Worm (Caenorhabditis elegans) whole organism, L2 larva: Measurements from ENCODE around the gene C05D9.4.

Experiments used
- C34F6.9 ChIP-seq: fragments of 150-350 bp; optimal IDR thresholded peaks from 2 replicates; lab custom pipeline; 2014; ENCODE audit warnings: missing biosample characterization, missing genetic modification characterization
- F13H6.1 ChIP-seq: sonication (generic microtip); optimal IDR thresholded peaks from 2 replicates; lab custom pipeline; 2016; ENCODE audit warnings: missing genetic modification characterization, missing compliant biosample characterization
- Y55F3AM.14 ChIP-seq: fragments of 200-800 bp; sonication (Bioruptor generic); optimal IDR thresholded peaks from 2 replicates; lab custom pipeline; 2018; ENCODE audit warnings: mild to moderate bottlenecking, missing genetic modification characterization, missing compliant biosample characterization
- alr-1 ChIP-seq: fragments of 150-350 bp; optimal IDR thresholded peaks from 2 replicates; lab custom pipeline; 2014; ENCODE audit warnings: missing biosample characterization, missing genetic modification characterization
- aly-2 ChIP-seq: fragments of 150-350 bp; optimal IDR thresholded peaks from 2 replicates; lab custom pipeline; 2014; ENCODE audit warnings: missing biosample characterization, missing genetic modification characterization
- ama-1 ChIP-seq: fragments of 150-350 bp; optimal IDR thresholded peaks from 2 replicates; lab custom pipeline; 2018; ENCODE audit warnings: inconsistent platforms
- blmp-1 ChIP-seq: sonication (generic microtip); optimal IDR thresholded peaks from 2 replicates; lab custom pipeline; 2017; ENCODE audit warnings: missing genetic modification characterization, mild to moderate bottlenecking, missing compliant biosample characterization, antibody characterized with exemption, moderate library complexity; ENCODE audit not compliant: insufficient read depth
- ceh-16 ChIP-seq: fragments of 150-350 bp; optimal IDR thresholded peaks from 2 replicates; lab custom pipeline; 2014; ENCODE audit warnings: missing biosample characterization, missing genetic modification characterization
- crh-2 ChIP-seq: sonication (generic microtip); optimal IDR thresholded peaks from 2 replicates; lab custom pipeline; 2017; ENCODE audit warnings: missing biosample characterization, missing genetic modification characterization
- egl-27 ChIP-seq: sonication (generic microtip); optimal IDR thresholded peaks from 3 replicates; lab custom pipeline; 2017; ENCODE audit warnings: missing biosample characterization, missing genetic modification reagents, missing genetic modification characterization
- elt-3 ChIP-seq: sonication (generic microtip); optimal IDR thresholded peaks from 2 replicates; lab custom pipeline; 2017; ENCODE audit warnings: missing biosample characterization, missing genetic modification characterization
- fos-1 ChIP-seq: fragments of 150-350 bp; optimal IDR thresholded peaks from 2 replicates; lab custom pipeline; 2014; ENCODE audit warnings: missing biosample characterization, missing genetic modification characterization
- gmeb-1 ChIP-seq: fragments of 150-350 bp; optimal IDR thresholded peaks from 2 replicates; lab custom pipeline; 2014; ENCODE audit warnings: missing biosample characterization, missing genetic modification characterization
- lin-11 ChIP-seq: fragments of 150-350 bp; sonication (generic microtip); optimal IDR thresholded peaks from 2 replicates; lab custom pipeline; 2014; ENCODE audit warnings: missing biosample characterization, missing genetic modification characterization, inconsistent platforms, mixed read lengths
- lin-13 ChIP-seq: fragments of 150-350 bp; optimal IDR thresholded peaks from 2 replicates; lab custom pipeline; 2014; ENCODE audit warnings: missing biosample characterization, missing genetic modification reagents, missing genetic modification characterization
- lin-39 ChIP-seq: fragments of 150-350 bp; optimal IDR thresholded peaks from 2 replicates; lab custom pipeline; 2014; ENCODE audit warnings: missing biosample characterization, missing genetic modification reagents, missing genetic modification characterization
- lsy-2 ChIP-seq, 2 experiments: fragments of 150-350 bp in 1 of 2; sonication (generic microtip) in 1 of 2; optimal IDR thresholded peaks; 2 replicates each; lab custom pipeline; 2014 to 2017; ENCODE audit warnings: missing biosample characterization in 2 of 2, missing genetic modification characterization in 2 of 2
- mab-5 ChIP-seq: fragments of 150-350 bp; optimal IDR thresholded peaks from 2 replicates; lab custom pipeline; 2014; ENCODE audit warnings: missing biosample characterization, missing genetic modification characterization
- mbf-1 ChIP-seq: sonication (generic microtip); optimal IDR thresholded peaks from 2 replicates; lab custom pipeline; 2017; ENCODE audit warnings: missing biosample characterization, missing genetic modification characterization
- mdl-1 ChIP-seq, 2 experiments: fragments of 150-350 bp in 1 of 2; sonication (generic microtip) in 1 of 2; optimal IDR thresholded peaks; 2 replicates each; lab custom pipeline; 2017; ENCODE audit warnings: missing biosample characterization in 2 of 2, missing genetic modification characterization in 2 of 2
- nhr-10 ChIP-seq: sonication (generic microtip); optimal IDR thresholded peaks from 2 replicates; lab custom pipeline; 2017; ENCODE audit warnings: missing biosample characterization, missing genetic modification characterization
- nhr-11 ChIP-seq: fragments of 150-350 bp; optimal IDR thresholded peaks from 2 replicates; lab custom pipeline; 2014; ENCODE audit warnings: missing biosample characterization, missing genetic modification characterization
- nhr-12 ChIP-seq: fragments of 150-350 bp; optimal IDR thresholded peaks from 2 replicates; lab custom pipeline; 2014; ENCODE audit warnings: missing biosample characterization, missing genetic modification characterization
- nhr-129 ChIP-seq: fragments of 150-350 bp; optimal IDR thresholded peaks from 2 replicates; lab custom pipeline; 2014; ENCODE audit warnings: missing biosample characterization, missing genetic modification characterization
- nhr-23 ChIP-seq: fragments of 150-350 bp; optimal IDR thresholded peaks from 2 replicates; lab custom pipeline; 2014; ENCODE audit warnings: missing biosample characterization, missing genetic modification reagents, missing genetic modification characterization
- nhr-237 ChIP-seq: fragments of 150-350 bp; optimal IDR thresholded peaks from 2 replicates; lab custom pipeline; 2014; ENCODE audit warnings: missing biosample characterization, missing genetic modification characterization
- nhr-25 ChIP-seq: fragments of 150-350 bp; sonication (generic microtip); optimal IDR thresholded peaks from 3 replicates; lab custom pipeline; 2014; ENCODE audit warnings: missing biosample characterization, missing genetic modification characterization
- nhr-6 ChIP-seq: fragments of 150-350 bp; optimal IDR thresholded peaks from 2 replicates; lab custom pipeline; 2014; ENCODE audit warnings: missing biosample characterization, missing genetic modification characterization
- nhr-77 ChIP-seq: fragments of 150-350 bp; optimal IDR thresholded peaks from 2 replicates; lab custom pipeline; 2014; ENCODE audit warnings: missing biosample characterization, missing genetic modification characterization
- peb-1 ChIP-seq: fragments of 150-350 bp; optimal IDR thresholded peaks from 2 replicates; lab custom pipeline; 2014; ENCODE audit warnings: missing biosample characterization, missing genetic modification characterization
- sem-4 ChIP-seq: fragments of 150-350 bp; optimal IDR thresholded peaks from 2 replicates; lab custom pipeline; 2014; ENCODE audit warnings: missing biosample characterization, missing genetic modification reagents, missing genetic modification characterization
- skn-1 ChIP-seq: sonication (generic microtip); optimal IDR thresholded peaks from 2 replicates; lab custom pipeline; 2017; ENCODE audit warnings: missing biosample characterization, missing genetic modification characterization
- sma-9 ChIP-seq, 2 experiments: fragments of 150-350 bp in 1 of 2; sonication (generic microtip) in 1 of 2; optimal IDR thresholded peaks; 2 replicates each; lab custom pipeline; 2014 to 2016; ENCODE audit warnings: missing genetic modification characterization in 2 of 2, mild to moderate bottlenecking in 1 of 2, missing biosample characterization in 1 of 2, missing compliant biosample characterization in 1 of 2, missing genetic modification reagents in 1 of 2, moderate library complexity in 1 of 2
- snpc-4 ChIP-seq: fragments of 150-350 bp; optimal IDR thresholded peaks from 2 replicates; lab custom pipeline; 2014; ENCODE audit warnings: missing biosample characterization, missing genetic modification characterization
- unc-55 ChIP-seq: fragments of 150-350 bp; sonication (generic microtip); optimal IDR thresholded peaks from 3 replicates; lab custom pipeline; 2014; ENCODE audit warnings: missing biosample characterization, missing genetic modification reagents, missing genetic modification characterization
- unc-62 ChIP-seq: fragments of 150-350 bp; optimal IDR thresholded peaks from 2 replicates; lab custom pipeline; 2014; ENCODE audit warnings: missing biosample characterization, missing genetic modification reagents, missing genetic modification characterization
- zag-1 ChIP-seq: fragments of 150-350 bp; optimal IDR thresholded peaks from 2 replicates; lab custom pipeline; 2014; ENCODE audit warnings: missing biosample characterization, missing genetic modification characterization
- ztf-11 ChIP-seq: sonication (generic microtip); optimal IDR thresholded peaks from 2 replicates; lab custom pipeline; 2017; ENCODE audit warnings: missing biosample characterization, missing genetic modification characterization
- ztf-4 ChIP-seq: fragments of 150-350 bp; optimal IDR thresholded peaks from 2 replicates; lab custom pipeline; 2014; ENCODE audit warnings: missing biosample characterization, missing genetic modification characterization

The C05D9.4 gene

DNA sequence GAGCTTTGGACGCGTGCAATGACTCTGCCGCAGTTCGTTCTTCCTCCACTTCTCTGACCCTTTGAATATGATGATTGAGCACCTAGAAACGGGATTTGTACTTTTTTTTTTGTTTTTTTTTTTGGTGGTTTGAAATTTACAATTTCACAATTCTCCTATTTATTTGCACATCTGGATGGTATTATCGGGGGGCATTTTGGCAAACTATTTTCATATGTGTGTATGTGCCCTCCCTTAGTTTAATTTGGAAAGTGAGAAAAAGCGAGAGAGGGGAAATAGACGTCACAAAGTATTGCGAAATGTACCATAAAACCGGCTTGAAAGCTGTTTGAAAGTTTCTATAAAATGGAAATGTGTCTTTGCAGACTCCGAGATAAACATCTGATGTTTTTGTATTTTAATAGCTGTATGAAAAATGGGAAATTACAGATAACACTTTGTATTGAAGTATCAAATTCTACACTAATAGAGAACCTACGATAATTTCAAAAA is 21.4 kb upstream of the C05D9.4 start:
- TF ChIP-seq mbf-1 (tag; lab: Kevin White, UChicago) (no peak), peb-1 (no peak), aly-2 (tag; lab: Kevin White, UChicago) (no peak), gmeb-1 (tag; lab: Kevin White, UChicago) (no peak), snpc-4 (tag; lab: Kevin White, UChicago) (no peak), sma-9 (GFP tag; optimal IDR thresholded peaks at IDR 0.05; lab: Kevin White, UChicago) (peak; percentile 6), sma-9 (tag; optimal IDR thresholded peaks at IDR 0.05; lab: Kevin White, UChicago) (no peak), skn-1 (tag; lab: Kevin White, UChicago) (no peak), C34F6.9 (tag; lab: Kevin White, UChicago) (no peak), nhr-23 (tag; lab: Kevin White, UChicago) (no peak), nhr-6 (tag; lab: Kevin White, UChicago) (no peak), nhr-237 (no peak), alr-1 (no peak), ama-1 (lab: Kevin White, UChicago) (no peak), nhr-77 (no peak), lsy-2 (tag; optimal IDR thresholded peaks at IDR 0.05; lab: Kevin White, UChicago) (no peak), crh-2 (tag; lab: Kevin White, UChicago) (no peak), fos-1 (tag; lab: Kevin White, UChicago) (no peak), unc-62 (no peak), lin-13 (GFP tag; lab: Kevin White, UChicago) (no peak), nhr-25 (tag; lab: Kevin White, UChicago) (peak; percentile 57), nhr-10 (no peak), mab-5 (tag; lab: Kevin White, UChicago) (no peak), lin-11 (tag; lab: Kevin White, UChicago) (no peak), elt-3 (no peak), ztf-4 (tag; lab: Kevin White, UChicago) (no peak), F13H6.1 (tag; lab: Kevin White, UChicago) (no peak), sem-4 (tag; lab: Kevin White, UChicago) (peak; percentile 13), unc-55 (GFP tag; lab: Kevin White, UChicago) (peak; percentile 9), egl-27 (tag; lab: Kevin White, UChicago) (no peak), Y55F3AM.14 (GFP tag; lab: Kevin White, UChicago) (no peak), blmp-1 (tag; lab: Kevin White, UChicago) (no peak), ztf-11 (tag; lab: Kevin White, UChicago) (no peak)

DNA sequence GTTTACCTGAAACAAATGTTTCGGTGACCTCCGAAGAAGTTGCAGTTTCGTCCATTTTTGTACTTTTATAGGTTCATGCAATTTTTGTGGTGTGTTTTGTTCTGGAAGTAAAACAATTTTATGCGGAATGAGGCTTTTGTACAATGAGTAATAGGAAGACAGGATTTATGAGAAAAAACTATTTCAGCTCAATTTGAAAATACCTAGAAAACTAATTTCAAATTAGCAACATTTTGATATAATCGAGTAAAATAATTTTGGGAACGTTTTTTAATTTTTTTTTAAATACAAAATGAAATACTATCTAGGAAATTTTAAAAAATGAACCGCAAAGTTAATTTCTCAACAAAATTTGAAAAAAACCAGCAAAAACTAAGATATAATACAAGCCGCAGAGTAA is 19.8 kb upstream of the C05D9.4 start, which contains the start of gene rei-2:
Gene rei-2 (minus strand): TSS at position 101 of the 400 bp plus-strand sequence.
- TF ChIP-seq gmeb-1 (tag; lab: Kevin White, UChicago) = no peak
- no peak for TF ChIP-seq sem-4 (tag; lab: Kevin White, UChicago)
- TF ChIP-seq ama-1 (lab: Kevin White, UChicago) = no peak
- no peak for TF ChIP-seq nhr-77
- no peak for TF ChIP-seq nhr-12 (tag; lab: Kevin White, UChicago)
- TF ChIP-seq elt-3 = no peak
- no peak for TF ChIP-seq fos-1 (tag; lab: Kevin White, UChicago)
- TF ChIP-seq mdl-1 (tag; optimal IDR thresholded peaks at IDR 0.05; lab: Kevin White, UChicago) = no peak
- no peak for TF ChIP-seq zag-1 (tag; lab: Kevin White, UChicago)
- no peak for TF ChIP-seq peb-1
- TF ChIP-seq nhr-6 (tag; lab: Kevin White, UChicago) = no peak
- TF ChIP-seq lin-39 = no peak
- no peak for TF ChIP-seq nhr-11 (tag; lab: Kevin White, UChicago)
- TF ChIP-seq ztf-4 (tag; lab: Kevin White, UChicago) = no peak
- TF ChIP-seq lin-13 (GFP tag; lab: Kevin White, UChicago) = no peak
- TF ChIP-seq nhr-25 (tag; lab: Kevin White, UChicago) = no peak
- TF ChIP-seq ceh-16 = no peak
- no peak for TF ChIP-seq nhr-129 (tag; lab: Kevin White, UChicago)
- no peak for TF ChIP-seq Y55F3AM.14 (GFP tag; lab: Kevin White, UChicago)
- no peak for TF ChIP-seq mbf-1 (tag; lab: Kevin White, UChicago)

DNA sequence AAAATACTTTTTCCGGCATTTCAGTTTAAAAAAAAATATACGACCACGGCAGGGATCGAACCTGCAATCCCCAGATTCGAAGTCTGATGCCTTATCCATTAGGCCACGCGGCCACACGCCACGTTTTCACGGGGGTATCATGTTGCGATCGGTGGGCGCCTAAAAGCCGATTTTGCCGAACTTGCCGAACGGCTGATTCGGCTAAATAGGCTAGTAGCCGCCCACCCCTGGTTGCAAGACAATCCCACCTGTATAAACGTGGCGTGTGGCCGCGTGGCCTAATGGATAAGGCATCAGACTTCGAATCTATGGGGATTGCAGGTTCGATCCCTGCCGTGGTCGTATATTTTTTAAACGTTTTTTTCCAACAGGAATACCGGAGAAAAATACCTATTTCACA is 18.7 kb upstream of the C05D9.4 start:
- TF ChIP-seq peb-1 = no peak
- no peak for TF ChIP-seq C34F6.9 (tag; lab: Kevin White, UChicago)
- no peak for TF ChIP-seq nhr-10
- no peak for TF ChIP-seq blmp-1 (tag; lab: Kevin White, UChicago)
